Worm (Caenorhabditis elegans) whole organism, late embryonic: ENCODE data around the gene set-8.

Source experiments
- ama-1 ChIP-seq: fragments of 150-350 bp; optimal IDR thresholded peaks from 2 replicates; lab custom pipeline; 2014
- ceh-22 ChIP-seq: sonication (generic microtip); optimal IDR thresholded peaks from 2 replicates; lab custom pipeline; 2017; ENCODE audit warnings: missing biosample characterization, missing genetic modification characterization
- fkh-10 ChIP-seq: fragments of 150-350 bp; optimal IDR thresholded peaks from 2 replicates; lab custom pipeline; 2014; ENCODE audit warnings: missing biosample characterization, missing genetic modification reagents, missing genetic modification characterization
- lin-11 ChIP-seq: fragments of 200-800 bp; sonication (Bioruptor generic); optimal IDR thresholded peaks from 2 replicates; lab custom pipeline; 2018; ENCODE audit warnings: mild to moderate bottlenecking, missing genetic modification characterization, missing compliant biosample characterization
- mec-3 ChIP-seq: sonication (generic microtip); optimal IDR thresholded peaks from 2 replicates; lab custom pipeline; 2016; ENCODE audit warnings: borderline replicate concordance, missing genetic modification characterization, missing compliant biosample characterization
- nfya-1 ChIP-seq: sonication (generic microtip); optimal IDR thresholded peaks from 2 replicates; lab custom pipeline; 2017; ENCODE audit warnings: missing genetic modification characterization, mild to moderate bottlenecking, missing compliant biosample characterization, antibody characterized with exemption, moderate library complexity
- nhr-11 ChIP-seq: fragments of 150-350 bp; optimal IDR thresholded peaks from 2 replicates; lab custom pipeline; 2014; ENCODE audit warnings: missing biosample characterization, missing genetic modification characterization
- nhr-232 ChIP-seq: sonication (generic microtip); optimal IDR thresholded peaks from 2 replicates; lab custom pipeline; 2016; ENCODE audit warnings: missing genetic modification characterization, missing compliant biosample characterization
- unc-86 ChIP-seq: sonication (generic microtip); optimal IDR thresholded peaks from 2 replicates; lab custom pipeline; 2016; ENCODE audit warnings: missing genetic modification characterization, missing compliant biosample characterization

ce11 chrX:13423340-13423739, 23.2 kb upstream of the set-8 start, which contains the start of gene fkh-3:
- TF ChIP-seq unc-86 (tag; lab: Kevin White, UChicago) (no peak), nhr-11 (tag; lab: Kevin White, UChicago) (no peak), nhr-232 (no peak), lin-11 (tag; lab: Kevin White, UChicago) (no peak), ama-1 (lab: Kevin White, UChicago) (no peak), mec-3 (tag; lab: Kevin White, UChicago) (no peak), nfya-1 (tag; lab: Kevin White, UChicago) (no peak), fkh-10 (no peak), ceh-22 (tag; lab: Kevin White, UChicago) (no peak)
